Fruit fly (Drosophila melanogaster): ENCODE results near the gene CG9147.

- TF ChIP-seq tll (GFP tag; optimal IDR thresholded peaks at IDR 0.05): no peak
- TF ChIP-seq CG12104 (GFP tag; optimal IDR thresholded peaks at IDR 0.05): no peak
- peak; percentile 0 for TF ChIP-seq Atf3 (GFP tag; optimal IDR thresholded peaks at IDR 0.05)
- no peak for TF ChIP-seq phol (tag; optimal IDR thresholded peaks at IDR 0.05)
Observed at dm6 chr2L:6075345-6075744, 9.5 kb downstream of the CG9147 start.

All from whole organism, embryonic.